Worm (Caenorhabditis elegans) whole organism, early embryonic: ENCODE data around the gene igeg-2.

ENCODE experiments used
- B0310.2 ChIP-seq: sonication (generic microtip); optimal IDR thresholded peaks from 2 replicates; lab custom pipeline; 2016; ENCODE audit warnings: mild to moderate bottlenecking, missing genetic modification characterization, missing compliant biosample characterization
- F13C5.2 ChIP-seq: sonication (generic microtip); optimal IDR thresholded peaks from 2 replicates; lab custom pipeline; 2017; ENCODE audit warnings: mild to moderate bottlenecking, missing genetic modification characterization, inconsistent platforms, missing compliant biosample characterization
- aly-1 ChIP-seq: sonication (generic microtip); optimal IDR thresholded peaks from 2 replicates; lab custom pipeline; 2016; ENCODE audit warnings: missing genetic modification characterization, missing compliant biosample characterization
- ama-1 ChIP-seq: fragments of 150-350 bp; optimal IDR thresholded peaks from 2 replicates; lab custom pipeline; 2014
- ceh-13 ChIP-seq: fragments of 200-800 bp; sonication (Bioruptor generic); optimal IDR thresholded peaks from 2 replicates; lab custom pipeline; 2018; ENCODE audit warnings: mild to moderate bottlenecking, missing genetic modification characterization, missing compliant biosample characterization
- ceh-36 ChIP-seq: sonication (generic microtip); optimal IDR thresholded peaks from 2 replicates; lab custom pipeline; 2016; ENCODE audit warnings: missing genetic modification characterization, inconsistent platforms, missing compliant biosample characterization
- ets-7 ChIP-seq: sonication (generic microtip); optimal IDR thresholded peaks from 2 replicates; lab custom pipeline; 2016; ENCODE audit warnings: missing genotype, missing genetic modification characterization, missing compliant biosample characterization
- flt-1 ChIP-seq: fragments of 200-800 bp; sonication (Bioruptor generic); IDR thresholded peaks from 2 replicates; pipeline ENCODE4 v1.3.6; 2022; ENCODE audit warnings: missing genetic modification characterization, missing compliant biosample characterization
- hmbx-1 ChIP-seq: sonication (generic microtip); optimal IDR thresholded peaks from 2 replicates; lab custom pipeline; 2016; ENCODE audit warnings: mild to moderate bottlenecking, missing genetic modification characterization, missing compliant biosample characterization
- hmg-4 ChIP-seq: fragments of 200-800 bp; sonication (Bioruptor generic); optimal IDR thresholded peaks from 2 replicates; lab custom pipeline; 2018; ENCODE audit warnings: mild to moderate bottlenecking, missing genetic modification characterization, missing compliant biosample characterization
- hnd-1 ChIP-seq: sonication (generic microtip); optimal IDR thresholded peaks from 2 replicates; lab custom pipeline; 2016; ENCODE audit warnings: missing genetic modification characterization, missing compliant biosample characterization
- pes-1 ChIP-seq: fragments of 200-800 bp; sonication (Bioruptor generic); IDR thresholded peaks from 2 replicates; pipeline ENCODE4 v1.3.6; 2022; ENCODE audit warnings: missing genetic modification reagents, missing genetic modification characterization, missing compliant biosample characterization
- scrt-1 ChIP-seq: fragments of 200-800 bp; sonication (Bioruptor generic); IDR thresholded peaks from 2 replicates; pipeline ENCODE4 v1.3.6; 2022; ENCODE audit warnings: missing genetic modification characterization, missing compliant biosample characterization
- sea-1 ChIP-seq: fragments of 200-800 bp; sonication (Bioruptor generic); conservative IDR thresholded peaks from 2 replicates; pipeline ENCODE4 v1.3.6; 2022; ENCODE audit warnings: missing genetic modification characterization, missing compliant biosample characterization
- tbx-11 ChIP-seq: fragments of 200-800 bp; sonication (Bioruptor generic); IDR thresholded peaks from 2 replicates; pipeline ENCODE4 v1.3.6; 2022; ENCODE audit warnings: missing genetic modification characterization, missing compliant biosample characterization
- tbx-37 ChIP-seq: fragments of 200-800 bp; sonication (Bioruptor generic); conservative IDR thresholded peaks from 2 replicates; pipeline ENCODE4 v1.3.6; 2022; ENCODE audit warnings: missing genetic modification reagents, missing genetic modification characterization, missing compliant biosample characterization
- tra-4 ChIP-seq: sonication (generic microtip); optimal IDR thresholded peaks from 2 replicates; lab custom pipeline; 2017; ENCODE audit warnings: missing genetic modification characterization, missing compliant biosample characterization

The igeg-2 gene

DNA sequence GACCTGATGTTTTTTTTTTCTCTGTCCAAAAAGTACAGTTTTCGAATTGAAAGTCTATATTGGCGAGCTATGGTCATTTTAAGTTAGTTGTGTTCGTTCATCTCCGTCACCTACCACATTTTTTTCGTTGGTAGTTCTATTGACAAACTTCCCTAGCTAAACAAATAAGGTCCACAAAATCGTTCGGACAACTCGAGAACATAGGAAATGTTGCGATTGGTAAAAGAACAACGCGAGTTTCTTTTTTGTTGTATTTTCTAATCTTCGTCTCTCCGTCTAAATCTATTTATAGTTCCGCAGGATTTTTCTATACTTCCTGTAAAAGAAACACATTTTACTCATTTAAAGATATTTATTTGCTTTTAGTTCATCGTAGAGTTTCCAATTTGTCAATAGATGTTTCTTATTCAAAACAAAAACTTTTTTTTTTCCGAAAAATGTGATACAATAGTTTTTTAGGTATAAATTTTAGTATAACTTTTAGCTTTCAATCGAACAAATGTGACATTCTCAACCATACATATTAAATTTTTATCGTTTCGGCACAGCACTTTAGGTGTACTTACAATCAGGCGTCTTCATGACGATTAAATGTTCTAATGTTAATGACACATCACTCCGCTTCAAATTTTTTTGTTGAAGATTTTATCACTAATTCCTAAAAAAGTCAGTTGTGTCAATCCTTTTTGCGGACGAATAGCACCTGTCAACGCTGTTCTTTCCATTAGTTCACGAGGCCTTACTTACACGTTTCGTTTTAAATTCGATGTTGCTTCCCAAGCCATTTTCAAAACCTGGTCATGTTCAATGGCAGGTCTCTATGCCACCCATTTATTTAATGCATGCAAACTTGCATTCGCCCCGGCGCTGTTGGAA is 20.2 kb upstream of the igeg-2 start:
- no peak for TF ChIP-seq ets-7 (tag; lab: Kevin White, UChicago)
- TF ChIP-seq ceh-36 (tag; lab: Kevin White, UChicago): no peak
- no peak for TF ChIP-seq pes-1
- TF ChIP-seq tra-4 (tag; lab: Kevin White, UChicago): no peak
- no peak for TF ChIP-seq ceh-13
- TF ChIP-seq tbx-11: no peak

DNA sequence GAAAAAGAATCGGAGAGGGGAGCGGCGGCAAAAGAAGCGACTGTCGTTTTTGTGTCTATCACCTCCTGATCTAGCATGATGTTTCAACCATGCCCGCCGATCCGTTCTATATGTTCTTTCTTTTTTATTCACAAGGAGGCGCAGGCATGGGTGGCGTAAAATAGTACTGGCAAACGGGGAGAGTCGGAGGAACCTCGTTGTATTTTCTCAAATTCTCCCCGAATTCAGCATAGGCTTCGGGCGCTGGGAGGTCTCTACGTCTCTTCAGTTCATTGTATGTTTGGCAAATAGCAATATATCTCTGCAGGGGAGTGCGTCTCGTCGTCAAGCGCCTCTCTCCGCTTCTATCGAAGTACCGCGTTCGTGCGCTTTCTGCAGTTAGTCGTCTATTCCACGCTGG is 18.8 kb upstream of the igeg-2 start, which contains the start of gene lin-14:
Gene lin-14, plus strand, starts transcription at position 346 of the 400 bp plus-strand sequence.
- peak; percentile 53 for TF ChIP-seq F13C5.2 (tag; lab: Kevin White, UChicago)
- TF ChIP-seq tbx-11: no peak
- TF ChIP-seq pes-1: no peak
- TF ChIP-seq hmg-4 (GFP tag; lab: Kevin White, UChicago): no peak

DNA sequence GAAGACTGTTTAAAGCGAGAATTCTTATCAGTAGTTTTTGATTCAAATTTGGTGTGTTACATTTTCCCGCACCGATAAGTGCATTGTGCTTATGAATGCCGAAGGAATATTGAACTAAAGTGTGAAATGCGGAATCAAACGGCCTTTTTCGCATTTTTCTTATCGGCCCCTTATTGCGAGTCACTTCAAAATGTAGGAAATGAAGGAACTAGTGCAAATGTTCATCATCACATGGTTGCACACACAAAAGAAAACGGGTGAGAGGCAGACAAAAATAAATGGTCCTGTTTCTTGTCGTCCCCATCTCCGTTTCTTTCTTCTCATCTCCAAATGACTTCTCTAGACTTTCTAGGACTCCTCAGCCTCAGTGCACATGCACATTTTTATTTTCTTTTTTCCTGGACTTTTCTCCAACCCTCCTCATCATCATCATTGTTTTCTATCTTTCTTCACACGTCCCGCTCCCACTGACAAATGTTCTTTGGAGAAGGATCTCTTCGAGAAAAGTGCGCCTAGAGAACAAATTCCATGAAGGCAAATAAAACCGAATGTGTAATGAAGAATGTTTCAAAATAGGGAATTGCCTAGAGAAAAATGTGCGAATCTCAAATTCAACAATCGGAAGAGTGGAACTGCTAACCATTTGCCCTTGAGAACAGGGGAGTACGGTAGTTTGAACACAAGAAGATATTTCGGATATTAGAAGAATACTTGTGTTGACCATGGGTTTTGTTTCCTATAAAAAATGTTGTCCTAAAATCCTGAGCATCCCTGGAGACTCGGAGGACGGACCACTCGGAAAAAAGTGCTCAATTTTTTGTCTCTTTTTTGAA is 18.1 kb upstream of the igeg-2 start:
- TF ChIP-seq hmbx-1 (no peak), hmg-4 (GFP tag; lab: Kevin White, UChicago) (no peak), scrt-1 (no peak), aly-1 (tag; lab: Kevin White, UChicago) (no peak), ama-1 (lab: Kevin White, UChicago) (no peak), sea-1 (GFP tag; lab: Robert Waterston, UW) (no peak), B0310.2 (tag; lab: Kevin White, UChicago) (no peak), ets-7 (tag; lab: Kevin White, UChicago) (no peak), tbx-11 (no peak), flt-1 (GFP tag; lab: Robert Waterston, UW) (no peak), ceh-13 (no peak), tra-4 (tag; lab: Kevin White, UChicago) (no peak), tbx-37 (GFP tag; lab: Robert Waterston, UW) (no peak), ceh-36 (tag; lab: Kevin White, UChicago) (no peak), F13C5.2 (tag; lab: Kevin White, UChicago) (no peak), pes-1 (no peak), hnd-1 (tag; lab: Kevin White, UChicago) (no peak)

DNA sequence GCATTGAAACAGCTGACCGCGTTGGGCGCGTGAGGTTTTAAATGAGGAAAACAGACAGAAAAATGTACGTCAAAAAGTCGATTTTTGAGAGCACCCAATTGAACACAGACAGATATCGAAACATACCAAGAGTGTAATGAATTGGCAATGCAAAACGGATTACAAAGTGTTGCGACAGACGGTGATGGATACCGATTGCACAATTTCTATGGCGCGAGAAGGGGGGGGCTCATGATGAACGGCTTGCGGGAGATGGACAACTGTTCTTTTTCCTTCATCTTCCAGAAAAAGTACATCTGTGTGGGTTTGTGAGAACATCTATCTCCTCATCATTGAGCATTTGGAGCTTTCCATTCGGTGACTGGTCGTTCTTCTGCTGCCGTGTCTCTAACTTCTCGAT is 17.1 kb upstream of the igeg-2 start:
- TF ChIP-seq tbx-37 (GFP tag; lab: Robert Waterston, UW) (no peak), hmg-4 (GFP tag; lab: Kevin White, UChicago) (no peak), hnd-1 (tag; lab: Kevin White, UChicago) (no peak), ceh-36 (tag; lab: Kevin White, UChicago) (no peak), hmbx-1 (no peak), flt-1 (GFP tag; lab: Robert Waterston, UW) (no peak), tbx-11 (no peak), F13C5.2 (tag; lab: Kevin White, UChicago) (no peak), ets-7 (tag; lab: Kevin White, UChicago) (no peak), aly-1 (tag; lab: Kevin White, UChicago) (no peak), scrt-1 (no peak), pes-1 (no peak), ama-1 (lab: Kevin White, UChicago) (no peak), tra-4 (tag; lab: Kevin White, UChicago) (no peak), sea-1 (GFP tag; lab: Robert Waterston, UW) (no peak), ceh-13 (no peak), B0310.2 (tag; lab: Kevin White, UChicago) (no peak)

DNA sequence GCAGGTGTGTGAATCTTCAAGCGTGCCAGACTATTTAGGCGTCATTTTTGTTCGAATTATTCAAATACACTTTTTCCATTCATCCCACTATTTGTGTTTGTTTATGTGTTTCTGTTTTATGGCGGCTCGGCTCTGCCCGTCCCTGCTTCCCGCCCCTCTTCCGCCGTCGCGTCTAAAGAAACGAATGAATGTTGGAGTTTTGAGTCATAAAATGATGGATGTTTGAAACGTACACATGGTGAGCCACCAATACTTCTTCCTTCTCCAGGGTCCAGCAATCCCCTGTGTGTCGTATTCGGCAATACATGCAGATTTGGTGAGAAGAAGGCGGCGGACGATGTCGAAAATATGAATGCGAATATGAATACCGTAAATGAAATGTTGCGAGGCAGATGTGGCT is 16.6 kb upstream of the igeg-2 start:
- TF ChIP-seq hmg-4 (GFP tag; lab: Kevin White, UChicago) (no peak), ceh-13 (no peak), F13C5.2 (tag; lab: Kevin White, UChicago) (no peak), flt-1 (GFP tag; lab: Robert Waterston, UW) (no peak), tra-4 (tag; lab: Kevin White, UChicago) (no peak), tbx-11 (no peak), ama-1 (lab: Kevin White, UChicago) (no peak), scrt-1 (no peak), ceh-36 (tag; lab: Kevin White, UChicago) (no peak), B0310.2 (tag; lab: Kevin White, UChicago) (no peak)

DNA sequence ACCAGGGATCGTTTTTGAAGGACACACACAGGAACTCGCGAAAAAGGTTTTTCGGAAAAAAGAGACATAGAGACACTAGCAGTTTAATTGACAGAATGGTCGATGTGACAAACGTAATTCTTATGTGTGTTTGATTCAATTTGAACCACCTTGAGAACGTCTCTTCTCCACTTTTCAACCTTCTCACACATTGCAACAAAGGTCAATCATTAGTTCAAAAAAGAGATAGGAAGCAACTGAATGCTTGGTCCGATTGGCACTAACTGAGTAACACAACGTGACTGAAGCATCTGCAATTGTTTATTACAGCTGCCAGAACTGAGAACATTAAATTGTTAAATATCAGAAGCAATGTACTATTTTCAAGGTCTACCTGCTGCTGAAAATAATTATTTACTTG is 15.7 kb upstream of the igeg-2 start:
- no peak for TF ChIP-seq sea-1 (GFP tag; lab: Robert Waterston, UW)
- TF ChIP-seq ceh-13: no peak
- no peak for TF ChIP-seq hnd-1 (tag; lab: Kevin White, UChicago)
- no peak for TF ChIP-seq hmg-4 (GFP tag; lab: Kevin White, UChicago)
- TF ChIP-seq ceh-36 (tag; lab: Kevin White, UChicago): no peak
- no peak for TF ChIP-seq hmbx-1
- TF ChIP-seq scrt-1: no peak
- TF ChIP-seq F13C5.2 (tag; lab: Kevin White, UChicago): no peak
- no peak for TF ChIP-seq tra-4 (tag; lab: Kevin White, UChicago)
- no peak for TF ChIP-seq ama-1 (lab: Kevin White, UChicago)
- TF ChIP-seq ets-7 (tag; lab: Kevin White, UChicago): no peak
- TF ChIP-seq tbx-11: no peak

DNA sequence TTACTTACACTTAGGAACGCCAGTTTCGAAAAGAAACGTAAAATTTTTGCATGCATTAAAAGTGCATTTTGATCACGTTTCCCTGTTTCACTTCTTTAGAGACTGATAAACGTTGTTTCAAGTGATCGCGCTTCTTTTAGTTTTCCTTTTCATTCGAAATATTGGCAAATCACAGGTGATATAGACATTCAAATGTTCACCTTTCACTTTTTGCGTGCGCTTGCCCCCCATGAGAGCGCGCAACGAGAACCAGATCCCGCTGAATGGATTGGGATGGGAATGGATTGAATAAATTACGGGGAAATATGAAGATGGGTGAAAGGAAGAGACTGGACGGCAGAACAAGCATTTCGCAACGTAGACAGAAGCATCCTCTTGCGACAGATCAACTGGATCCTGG is 15.1 kb upstream of the igeg-2 start:
- TF ChIP-seq F13C5.2 (tag; lab: Kevin White, UChicago): no peak
- no peak for TF ChIP-seq tbx-37 (GFP tag; lab: Robert Waterston, UW)
- TF ChIP-seq sea-1 (GFP tag; lab: Robert Waterston, UW): no peak
- no peak for TF ChIP-seq tbx-11
- no peak for TF ChIP-seq ama-1 (lab: Kevin White, UChicago)
- no peak for TF ChIP-seq ets-7 (tag; lab: Kevin White, UChicago)
- no peak for TF ChIP-seq hmbx-1
- TF ChIP-seq scrt-1: no peak
- no peak for TF ChIP-seq hmg-4 (GFP tag; lab: Kevin White, UChicago)
- no peak for TF ChIP-seq aly-1 (tag; lab: Kevin White, UChicago)
- TF ChIP-seq ceh-36 (tag; lab: Kevin White, UChicago): no peak
- no peak for TF ChIP-seq ceh-13
- no peak for TF ChIP-seq pes-1
- no peak for TF ChIP-seq hnd-1 (tag; lab: Kevin White, UChicago)
